Fruit fly (Drosophila melanogaster): ENCODE measurements around the gene mts.

dm6 chr2L:7812555-7813339, 14.7 kb upstream of the mts start:
- no peak for TF ChIP-seq CTCF (optimal IDR thresholded peaks at IDR 0.05)
- TF ChIP-seq CG8478 (optimal IDR thresholded peaks at IDR 0.05) = no peak

Data from S2 (cell line).